Fruit fly (Drosophila melanogaster) whole organism, pupa: ENCODE data around the gene Mfap1.

Source experiments
- CG13204 ChIP-seq: fragments of 200-800 bp; sonication (Bioruptor generic); optimal IDR thresholded peaks from 2 replicates; lab custom pipeline; 2018; ENCODE audit warnings: missing biosample characterization, mild to moderate bottlenecking, missing genetic modification characterization, moderate library complexity
- CG15710 ChIP-seq: fragments of 200-800 bp; sonication (Bioruptor generic); optimal IDR thresholded peaks from 2 replicates; lab custom pipeline; 2018; ENCODE audit warnings: missing biosample characterization, mild to moderate bottlenecking, missing genetic modification characterization, moderate library complexity
- CG8301 ChIP-seq: fragments of 200-800 bp; sonication (Bioruptor generic); optimal IDR thresholded peaks from 2 replicates; lab custom pipeline; 2018; ENCODE audit warnings: missing biosample characterization, mild to moderate bottlenecking, missing genetic modification characterization
- Pif1B ChIP-seq: fragments of 200-800 bp; sonication (Bioruptor generic); optimal IDR thresholded peaks from 3 replicates; lab custom pipeline; 2016; ENCODE audit warnings: missing biosample characterization, missing genetic modification characterization

DNA sequence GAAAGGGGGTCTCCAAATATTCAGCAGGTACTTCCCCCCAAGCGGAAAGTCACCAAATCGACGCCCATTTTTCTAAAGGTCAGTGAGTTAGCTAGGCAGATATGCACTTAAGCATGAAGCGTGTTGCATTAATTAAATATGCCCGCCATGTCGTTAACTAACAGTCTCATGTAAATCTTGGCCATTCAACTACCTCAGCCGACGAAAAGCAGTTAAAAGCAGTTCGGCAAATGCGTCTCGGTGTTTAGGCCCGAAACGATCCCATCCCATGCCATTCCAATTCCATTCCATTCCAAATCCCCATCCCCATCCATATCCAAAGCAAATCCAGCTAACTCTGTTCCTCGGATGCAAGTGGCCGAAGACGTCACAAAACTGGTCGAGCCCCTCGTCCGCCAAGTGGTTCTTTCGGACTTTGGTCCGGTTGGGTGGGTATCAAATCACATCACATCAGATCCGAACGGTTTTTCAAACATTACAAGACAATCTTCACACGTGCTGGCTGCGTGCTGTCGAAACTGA, 824 bp upstream of the Mfap1 start:
- TF ChIP-seq Pif1B (GFP tag; lab: Kevin White, UChicago) (no peak), CG13204 (GFP tag; lab: Kevin White, UChicago) (no peak), CG8301 (tag; lab: Kevin White, UChicago) (no peak), CG15710 (no peak)
